Worm (Caenorhabditis elegans): ENCODE data around the gene F42A8.1.

DNA sequence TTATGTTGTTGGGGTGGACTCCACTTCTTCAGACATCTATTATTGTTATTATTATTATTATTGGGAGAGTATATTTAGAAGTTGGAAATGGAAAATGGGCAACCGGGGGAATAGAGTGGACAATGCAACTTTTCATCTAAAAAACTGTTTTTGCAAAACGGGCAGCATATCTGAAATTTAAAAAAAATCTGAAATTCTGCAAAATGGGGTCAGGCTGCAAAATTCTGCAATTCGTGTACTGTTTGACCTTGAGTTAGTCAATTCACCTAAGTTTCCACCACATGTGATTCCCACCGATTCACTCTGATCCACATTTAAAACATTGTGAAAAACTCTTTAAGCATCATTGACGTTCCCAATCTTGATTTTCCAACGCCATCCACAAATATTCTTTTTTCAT lies 26.6 kb upstream of the F42A8.1 start, which contains the start of gene C06C3.4:
- no peak for TF ChIP-seq ceh-44 (GFP tag; IDR thresholded peaks at IDR 0.05)
- no peak for TF ChIP-seq madf-5 (GFP tag; IDR thresholded peaks at IDR 0.05)
- no peak for TF ChIP-seq mdt-29 (GFP tag; IDR thresholded peaks at IDR 0.05)
- no peak for TF ChIP-seq nhr-6 (tag; optimal IDR thresholded peaks at IDR 0.05)
- no peak for TF ChIP-seq fkh-10 (GFP tag; optimal IDR thresholded peaks at IDR 0.05)
- no peak for TF ChIP-seq cey-2 (tag; optimal IDR thresholded peaks at IDR 0.05; ENCODE audit: borderline replicate concordance, insufficient read depth)
- no peak for TF ChIP-seq lin-15B (tag; optimal IDR thresholded peaks at IDR 0.05)
- TF ChIP-seq pha-4 (GFP tag; IDR thresholded peaks at IDR 0.05), result no peak
- TF ChIP-seq pha-4 (tag; optimal IDR thresholded peaks at IDR 0.05), result no peak
- TF ChIP-seq ceh-82 (tag; optimal IDR thresholded peaks at IDR 0.05), result no peak

Data from whole organism, L4 larva.